Fruit fly (Drosophila melanogaster): Measurements from ENCODE around the gene Akap200.

The Akap200 gene

dm6 chr2L:8414887-8415883 lies at the start of gene Akap200, which contains the start of gene CG13398:
Gene Akap200, plus strand, starts transcription at chr2L:8415690.
Gene CG13398, minus strand, starts transcription at chr2L:8415256.
- no peak for TF ChIP-seq noc (tag; optimal IDR thresholded peaks at IDR 0.05)

dm6 chr2L:8365701-8366643 lies 49.5 kb upstream of the Akap200 start, which contains the start of gene Pp2A-29B:
Gene Pp2A-29B, plus strand, starts transcription at chr2L:8366038.
- no peak for TF ChIP-seq noc (tag; optimal IDR thresholded peaks at IDR 0.05)

- TF ChIP-seq noc (tag; optimal IDR thresholded peaks at IDR 0.05) = peak; percentile 70
Observed at dm6 chr2L:8370364-8371326, 44.8 kb upstream of the Akap200 start, which contains the start of gene CG17292. Gene CG17292, plus strand, starts transcription at chr2L:8370454.

- no peak for TF ChIP-seq noc (tag; optimal IDR thresholded peaks at IDR 0.05)
Observed at dm6 chr2L:8371354-8371937, 44.0 kb upstream of the Akap200 start.

- no peak for TF ChIP-seq noc (tag; optimal IDR thresholded peaks at IDR 0.05)
Observed at dm6 chr2L:8372248-8372647, 43.2 kb upstream of the Akap200 start.

dm6 chr2L:8374235-8374634 lies 41.3 kb upstream of the Akap200 start, which contains the start of gene Wdr82:
Gene Wdr82, plus strand, starts transcription at chr2L:8374461.
- TF ChIP-seq noc (tag; optimal IDR thresholded peaks at IDR 0.05) = no peak

- TF ChIP-seq noc (tag; optimal IDR thresholded peaks at IDR 0.05) = peak; percentile 99
Observed at dm6 chr2L:8376717-8377116, 38.8 kb upstream of the Akap200 start, which contains the start of the genes CG13390 and CG17294. Gene CG13390, minus strand, starts transcription at chr2L:8376797. Gene CG17294, plus strand, starts transcription at chr2L:8377035.

- TF ChIP-seq noc (tag; optimal IDR thresholded peaks at IDR 0.05) = peak; percentile 70
Observed at dm6 chr2L:8381508-8382036, 33.9 kb upstream of the Akap200 start, which contains the start of gene AlaRS. Gene AlaRS, minus strand, starts transcription at chr2L:8381764.

- peak; percentile 69 for TF ChIP-seq noc (tag; optimal IDR thresholded peaks at IDR 0.05)
Observed at dm6 chr2L:8382646-8383045, 32.8 kb upstream of the Akap200 start, which contains the start of the genes CG13392 and Rcd4. Gene CG13392, minus strand, starts transcription at chr2L:8382807. Gene Rcd4, plus strand, starts transcription at chr2L:8382861.

- peak; percentile 97 for TF ChIP-seq noc (tag; optimal IDR thresholded peaks at IDR 0.05)
Observed at dm6 chr2L:8384108-8384601, 31.3 kb upstream of the Akap200 start, which contains the start of the genes Dad1 and CG13384. Gene Dad1, minus strand, starts transcription at chr2L:8384137. Gene CG13384, plus strand, starts transcription at chr2L:8384455.

dm6 chr2L:8384985-8385519 lies 30.4 kb upstream of the Akap200 start:
- no peak for TF ChIP-seq noc (tag; optimal IDR thresholded peaks at IDR 0.05)

- TF ChIP-seq noc (tag; optimal IDR thresholded peaks at IDR 0.05) = no peak
Observed at dm6 chr2L:8385849-8386248, 29.6 kb upstream of the Akap200 start.

- no peak for TF ChIP-seq noc (tag; optimal IDR thresholded peaks at IDR 0.05)
Observed at dm6 chr2L:8389231-8389630, 26.3 kb upstream of the Akap200 start, which contains the start of gene CG42819. Gene CG42819, minus strand, starts transcription at chr2L:8389331.
